Fruit fly (Drosophila melanogaster) whole organism, embryonic: ENCODE data around the gene ph-p.

ENCODE experiments used
- Adf1 ChIP-seq: fragments of 200-800 bp; sonication (Bioruptor generic); IDR thresholded peaks from 2 replicates; pipeline ENCODE4 v1.3.6; 2022; ENCODE audit warnings: missing biosample characterization, missing genetic modification characterization
- B-H1 ChIP-seq: fragments of 200-800 bp; sonication (Bioruptor generic); IDR thresholded peaks from 3 replicates; pipeline ENCODE4 v1.3.6; 2022; ENCODE audit warnings: missing biosample characterization, missing genetic modification characterization
- CG10267 ChIP-seq: fragments of 200-800 bp; sonication (Bioruptor generic); optimal IDR thresholded peaks from 2 replicates; lab custom pipeline; 2018; ENCODE audit warnings: missing biosample characterization, mild to moderate bottlenecking, missing genetic modification characterization, moderate library complexity
- CG10565 ChIP-seq: fragments of 200-800 bp; sonication (Bioruptor generic); optimal IDR thresholded peaks from 3 replicates; lab custom pipeline; 2016; ENCODE audit warnings: missing biosample characterization, mild to moderate bottlenecking, missing genetic modification characterization
- CG11085 ChIP-seq: fragments of 200-800 bp; sonication (Bioruptor generic); IDR thresholded peaks from 2 replicates; pipeline ENCODE4 v1.3.6; 2022; ENCODE audit warnings: missing biosample characterization, missing genetic modification characterization
- CG11504 ChIP-seq: fragments of 200-800 bp; sonication (Bioruptor generic); optimal IDR thresholded peaks from 3 replicates; lab custom pipeline; 2019; ENCODE audit warnings: missing biosample characterization, mild to moderate bottlenecking, missing genetic modification characterization, moderate library complexity
- CG13424 ChIP-seq: fragments of 200-800 bp; sonication (Bioruptor generic); optimal IDR thresholded peaks from 2 replicates; lab custom pipeline; 2019; ENCODE audit warnings: missing biosample characterization, mild to moderate bottlenecking, missing genetic modification characterization, moderate library complexity
- CG14965 ChIP-seq: fragments of 200-800 bp; sonication (Bioruptor generic); optimal IDR thresholded peaks from 2 replicates; lab custom pipeline; 2016; ENCODE audit warnings: missing biosample characterization, missing genetic modification characterization, borderline replicate concordance
- CG16863 ChIP-seq: fragments of 200-800 bp; sonication (Bioruptor generic); optimal IDR thresholded peaks from 3 replicates; lab custom pipeline; 2016; ENCODE audit warnings: missing biosample characterization, missing genetic modification characterization
- CG17829 ChIP-seq: fragments of 200-800 bp; optimal IDR thresholded peaks from 2 replicates; lab custom pipeline; 2019; ENCODE audit warnings: missing biosample characterization, mild to moderate bottlenecking, missing genetic modification characterization, moderate library complexity
- CG18764 ChIP-seq: fragments of 200-800 bp; sonication (Bioruptor generic); optimal IDR thresholded peaks from 3 replicates; lab custom pipeline; 2016; ENCODE audit warnings: missing biosample characterization, missing genetic modification characterization
- CG2875 ChIP-seq: fragments of 200-800 bp; sonication (Bioruptor generic); optimal IDR thresholded peaks from 2 replicates; lab custom pipeline; 2017; ENCODE audit warnings: missing biosample characterization, mild to moderate bottlenecking, missing genetic modification characterization, missing genetic modification reagents
- CG32767 ChIP-seq: fragments of 200-800 bp; sonication (Bioruptor generic); IDR thresholded peaks from 2 replicates; pipeline ENCODE4 v1.3.6; 2022; ENCODE audit warnings: missing biosample characterization, missing genetic modification characterization
- CG4328 ChIP-seq: fragments of 200-800 bp; sonication (Bioruptor generic); optimal IDR thresholded peaks from 3 replicates; lab custom pipeline; 2017; ENCODE audit warnings: missing biosample characterization, missing genetic modification reagents, missing genetic modification characterization
- CG4707 ChIP-seq: fragments of 200-800 bp; sonication (Bioruptor generic); optimal IDR thresholded peaks from 2 replicates; lab custom pipeline; 2018; ENCODE audit warnings: missing biosample characterization, mild to moderate bottlenecking, missing genetic modification characterization, moderate library complexity
- CG6683 ChIP-seq: fragments of 200-800 bp; sonication (Bioruptor generic); optimal IDR thresholded peaks from 2 replicates; lab custom pipeline; 2017; ENCODE audit warnings: missing biosample characterization, mild to moderate bottlenecking, missing genetic modification characterization, missing genetic modification reagents
- CG7963 ChIP-seq: fragments of 200-800 bp; sonication (Bioruptor generic); IDR thresholded peaks from 3 replicates; pipeline ENCODE4 v1.3.6; 2022; ENCODE audit warnings: missing biosample characterization, missing genetic modification characterization; ENCODE audit not compliant: partially characterized antibody
- CG7987 ChIP-seq: fragments of 200-800 bp; sonication (Bioruptor generic); optimal IDR thresholded peaks from 2 replicates; lab custom pipeline; 2018; ENCODE audit warnings: missing biosample characterization, mild to moderate bottlenecking, missing genetic modification characterization, moderate library complexity
- CG8924 ChIP-seq: fragments of 200-800 bp; optimal IDR thresholded peaks from 3 replicates; lab custom pipeline; 2019; ENCODE audit warnings: missing biosample characterization, mild to moderate bottlenecking, missing genetic modification characterization, moderate library complexity
- CkIIα-i1 ChIP-seq: fragments of 200-800 bp; sonication (Bioruptor generic); IDR thresholded peaks from 2 replicates; pipeline ENCODE4 v1.3.6; 2022; ENCODE audit warnings: missing biosample characterization, missing genetic modification characterization
- Dad ChIP-seq: fragments of 200-800 bp; sonication (Bioruptor generic); optimal IDR thresholded peaks from 3 replicates; lab custom pipeline; 2016; ENCODE audit warnings: missing biosample characterization, missing genetic modification characterization
- Dbx ChIP-seq: fragments of 200-800 bp; sonication (Bioruptor generic); IDR thresholded peaks from 3 replicates; pipeline ENCODE4 v1.3.6; 2022; ENCODE audit warnings: missing biosample characterization, missing genetic modification characterization
- Dp ChIP-seq: fragments of 200-800 bp; sonication (Bioruptor generic); optimal IDR thresholded peaks from 2 replicates; lab custom pipeline; 2018; ENCODE audit warnings: missing biosample characterization, mild to moderate bottlenecking, missing genetic modification characterization, moderate library complexity
- HLH4C ChIP-seq: fragments of 200-800 bp; sonication (Bioruptor generic); IDR thresholded peaks from 3 replicates; pipeline ENCODE4 v1.3.6; 2022; ENCODE audit warnings: missing biosample characterization, missing genetic modification characterization; ENCODE audit not compliant: partially characterized antibody
- Hr3 ChIP-seq: fragments of 200-800 bp; sonication (Bioruptor generic); optimal IDR thresholded peaks from 3 replicates; lab custom pipeline; 2016; ENCODE audit warnings: missing biosample characterization, missing genetic modification characterization
- Hr51 ChIP-seq, 2 experiments: fragments of 200-800 bp; sonication (Bioruptor generic); optimal IDR thresholded peaks; 2 replicates in 1 of 2; 3 replicates in 1 of 2; lab custom pipeline; 2016 to 2018; ENCODE audit warnings: missing biosample characterization in 2 of 2, missing genetic modification characterization in 2 of 2, mild to moderate bottlenecking in 1 of 2, moderate library complexity in 1 of 2
- MBD-R2 ChIP-seq: fragments of 200-800 bp; sonication (Bioruptor generic); IDR thresholded peaks from 2 replicates; pipeline ENCODE4 v1.3.6; 2022; ENCODE audit warnings: missing biosample characterization, missing genetic modification characterization
- Mad ChIP-seq: fragments of 200-800 bp; sonication (Bioruptor generic); optimal IDR thresholded peaks from 2 replicates; lab custom pipeline; 2016; ENCODE audit warnings: missing biosample characterization, missing genetic modification characterization
- Med ChIP-seq: fragments of 200-800 bp; sonication (Bioruptor generic); peaks from one replicate; lab custom pipeline; 2016; ENCODE audit warnings: missing biosample characterization, missing genetic modification characterization, mild to moderate bottlenecking, inconsistent platforms, moderate library complexity
- Myb ChIP-seq: fragments of 200-800 bp; sonication (Bioruptor generic); optimal IDR thresholded peaks from 2 replicates; lab custom pipeline; 2016; ENCODE audit warnings: missing biosample characterization, missing genetic modification characterization
- Oaz ChIP-seq: fragments of 200-800 bp; sonication (Bioruptor generic); IDR thresholded peaks from 2 replicates; pipeline ENCODE4 v1.3.6; 2022; ENCODE audit warnings: missing biosample characterization, missing genetic modification characterization
- Oli ChIP-seq: fragments of 200-800 bp; sonication (Bioruptor generic); optimal IDR thresholded peaks from 2 replicates; lab custom pipeline; 2018; ENCODE audit warnings: missing biosample characterization, mild to moderate bottlenecking, missing genetic modification characterization, moderate library complexity
- Rfx ChIP-seq: fragments of 200-800 bp; sonication (Bioruptor generic); IDR thresholded peaks from 2 replicates; pipeline ENCODE4 v1.3.6; 2022; ENCODE audit warnings: missing biosample characterization, missing genetic modification characterization
- Scr ChIP-seq: fragments of 200-800 bp; sonication (Bioruptor generic); IDR thresholded peaks from 2 replicates; pipeline ENCODE4 v1.3.6; 2022; ENCODE audit warnings: missing biosample characterization, missing genetic modification characterization; ENCODE audit not compliant: partially characterized antibody
- Ssrp ChIP-seq: fragments of 200-800 bp; sonication (Bioruptor generic); optimal IDR thresholded peaks from 2 replicates; lab custom pipeline; 2018; ENCODE audit warnings: missing biosample characterization, mild to moderate bottlenecking, missing genetic modification characterization, moderate library complexity
- Vsx1 ChIP-seq: fragments of 200-800 bp; sonication (Bioruptor generic); optimal IDR thresholded peaks from 2 replicates; lab custom pipeline; 2017; ENCODE audit warnings: missing biosample characterization, mild to moderate bottlenecking, missing genetic modification characterization, missing genetic modification reagents
- ara ChIP-seq: fragments of 200-800 bp; sonication (Bioruptor generic); IDR thresholded peaks from 2 replicates; pipeline ENCODE4 v1.3.6; 2022; ENCODE audit warnings: missing biosample characterization, missing genetic modification characterization
- caup ChIP-seq: fragments of 200-800 bp; sonication (Bioruptor generic); optimal IDR thresholded peaks from 3 replicates; lab custom pipeline; 2017; ENCODE audit warnings: missing biosample characterization, mild to moderate bottlenecking, missing genetic modification characterization, moderate library complexity; ENCODE audit not compliant: severe bottlenecking
- crc ChIP-seq: fragments of 200-800 bp; sonication (Bioruptor generic); optimal IDR thresholded peaks from 2 replicates; lab custom pipeline; 2016; ENCODE audit warnings: missing biosample characterization, missing genetic modification characterization
- en ChIP-seq: fragments of 200-800 bp; sonication (Bioruptor generic); optimal IDR thresholded peaks from 2 replicates; lab custom pipeline; 2016; ENCODE audit warnings: missing biosample characterization, missing genetic modification characterization
- eve ChIP-seq, 2 experiments: fragments of >200 bp; optimal IDR thresholded peaks; 2 replicates each; lab custom pipeline; 2017; ENCODE audit warnings: missing biosample characterization in 2 of 2, missing genetic modification characterization in 2 of 2
- fd102C ChIP-seq: fragments of 200-800 bp; sonication (Bioruptor generic); optimal IDR thresholded peaks from 2 replicates; lab custom pipeline; 2018; ENCODE audit warnings: missing biosample characterization, mild to moderate bottlenecking, missing genetic modification characterization, moderate library complexity
- hbn ChIP-seq: fragments of 200-800 bp; sonication (Bioruptor generic); IDR thresholded peaks from 2 replicates; pipeline ENCODE4 v1.3.6; 2022; ENCODE audit warnings: missing biosample characterization, missing genetic modification characterization; ENCODE audit not compliant: partially characterized antibody
- hkb ChIP-seq, 2 experiments: fragments of 200-800 bp in 1 of 2; fragments of >200 bp in 1 of 2; sonication (Bioruptor generic) in 1 of 2; IDR thresholded peaks in 1 of 2; optimal IDR thresholded peaks in 1 of 2; 2 replicates each; pipeline versions ENCODE4 v1.3.6 to Lab custom; 2017 to 2022; ENCODE audit warnings: missing biosample characterization in 1 of 2, missing genetic modification characterization in 1 of 2
- inv ChIP-seq: fragments of 200-800 bp; sonication (Bioruptor generic); IDR thresholded peaks from 2 replicates; pipeline ENCODE4 v1.3.6; 2022; ENCODE audit warnings: missing biosample characterization, missing genetic modification characterization; ENCODE audit not compliant: partially characterized antibody
- maf-S ChIP-seq: fragments of 200-800 bp; sonication (Bioruptor generic); optimal IDR thresholded peaks from 2 replicates; lab custom pipeline; 2016; ENCODE audit warnings: missing biosample characterization, missing genetic modification characterization
- repo ChIP-seq: fragments of 200-800 bp; sonication (Bioruptor generic); optimal IDR thresholded peaks from 2 replicates; lab custom pipeline; 2016; ENCODE audit warnings: missing biosample characterization, missing genetic modification characterization
- row ChIP-seq: fragments of 200-800 bp; sonication (Bioruptor generic); IDR thresholded peaks from 3 replicates; pipeline ENCODE4 v1.3.6; 2022; ENCODE audit warnings: missing biosample characterization, missing genetic modification characterization
- sima ChIP-seq: fragments of 200-800 bp; sonication (Bioruptor generic); optimal IDR thresholded peaks from 2 replicates; lab custom pipeline; 2016; ENCODE audit warnings: missing biosample characterization, missing genetic modification characterization
- vvl ChIP-seq: fragments of 200-800 bp; sonication (Bioruptor generic); IDR thresholded peaks from 2 replicates; pipeline ENCODE4 v1.3.6; 2022; ENCODE audit warnings: missing biosample characterization, missing genetic modification characterization

ph-p gene

dm6 chrX:2172420-2172827 lies 34.3 kb upstream of the ph-p start, which contains the start of gene ND-B14.5A (continued):
- TF ChIP-seq Rfx (GFP tag; lab: Robert Waterston, UW) (peak; percentile 48; the same call in 1 of the 2 replicates), Adf1 (no peak), MBD-R2 (GFP tag; lab: Robert Waterston, UW) (peak; percentile 55), ara (no peak), CG8924 (no peak), CG4707 (GFP tag; lab: Kevin White, UChicago) (no peak), sima (GFP tag; lab: Kevin White, UChicago) (no peak), Vsx1 (no peak), maf-S (GFP tag; lab: Kevin White, UChicago) (no peak), CG13424 (tag; lab: Kevin White, UChicago) (no peak), Scr (GFP tag; lab: Robert Waterston, UW) (peak; percentile 90), Ssrp (tag; lab: Kevin White, UChicago) (no peak), Oaz (no peak), CG14965 (no peak), B-H1 (GFP tag; lab: Robert Waterston, UW) (no peak), CG16863 (GFP tag; lab: Kevin White, UChicago) (no peak), Myb (GFP tag; lab: Kevin White, UChicago) (peak; percentile 97), CG6683 (no peak), Med (GFP tag; lab: Kevin White, UChicago) (peak; percentile 61), Dbx (GFP tag; lab: Robert Waterston, UW) (no peak), HLH4C (peak; percentile 98), vvl (GFP tag; lab: Robert Waterston, UW) (peak; percentile 22; the same call in 1 of the 2 replicates), en (GFP tag; lab: Kevin White, UChicago) (no peak), CG32767 (GFP tag; lab: Robert Waterston, UW) (no peak), Oli (tag; lab: Kevin White, UChicago) (no peak), repo (no peak), crc (GFP tag; lab: Kevin White, UChicago) (no peak), hkb (optimal IDR thresholded peaks at IDR 0.05; lab: Kevin White, UChicago) (no peak), hkb (GFP tag; IDR thresholded peaks at IDR 0.05; lab: Robert Waterston, UW) (no peak), CkIIα-i1 (no peak), row (GFP tag; lab: Robert Waterston, UW) (peak; percentile 23; the same call in 1 of the 3 replicates), Dad (GFP tag; lab: Kevin White, UChicago) (no peak), CG18764 (no peak), Hr3 (GFP tag; lab: Kevin White, UChicago) (no peak), caup (GFP tag; lab: Kevin White, UChicago) (no peak), CG11085 (GFP tag; lab: Robert Waterston, UW) (no peak), CG10565 (no peak), CG17829 (peak; percentile 18), fd102C (no peak), CG4328 (no peak), CG7963 (GFP tag; lab: Robert Waterston, UW) (peak; percentile 95), CG2875 (GFP tag; lab: Kevin White, UChicago) (no peak), CG11504 (no peak), CG7987 (GFP tag; lab: Kevin White, UChicago) (no peak), Mad (GFP tag; lab: Kevin White, UChicago) (no peak), inv (GFP tag; lab: Robert Waterston, UW) (peak; percentile 86), Hr51 (GFP tag; optimal IDR thresholded peaks at IDR 0.05; lab: Kevin White, UChicago) (no peak), CG10267 (tag; lab: Kevin White, UChicago) (peak; percentile 14), hbn (GFP tag; lab: Robert Waterston, UW) (peak; percentile 87), Dp (GFP tag; lab: Kevin White, UChicago) (peak; percentile 67), eve (GFP tag; optimal IDR thresholded peaks at IDR 0.05; lab: Kevin White, UChicago) (no peak)
